Worm (Caenorhabditis elegans) whole organism, L1 larva: ENCODE data around the gene rev-1.

Experiments used
- ces-1 ChIP-seq: fragments of 150-350 bp; optimal IDR thresholded peaks from 2 replicates; lab custom pipeline; 2014; ENCODE audit warnings: missing biosample characterization, missing genetic modification reagents, missing genetic modification characterization
- elt-3 ChIP-seq, 6 experiments: fragments of 150-350 bp in 1 of 6; sonication (generic microtip); optimal IDR thresholded peaks; 2 replicates each; lab custom pipeline; 2017 to 2018; ENCODE audit warnings: missing biosample characterization in 6 of 6, missing genetic modification characterization in 6 of 6, inconsistent platforms in 1 of 6
- lin-15B ChIP-seq: fragments of 150-350 bp; sonication (generic microtip); optimal IDR thresholded peaks from 3 replicates; lab custom pipeline; 2014; ENCODE audit warnings: missing biosample characterization, missing genetic modification characterization
- nhr-237 ChIP-seq: fragments of 150-350 bp; optimal IDR thresholded peaks from 2 replicates; lab custom pipeline; 2014; ENCODE audit warnings: missing biosample characterization, missing genetic modification characterization
- snpc-4 ChIP-seq: fragments of 150-350 bp; optimal IDR thresholded peaks from 2 replicates; lab custom pipeline; 2014; ENCODE audit warnings: missing biosample characterization, missing genetic modification characterization
- tbx-2 ChIP-seq: sonication (generic microtip); optimal IDR thresholded peaks from 2 replicates; lab custom pipeline; 2016; ENCODE audit warnings: missing genetic modification characterization, missing compliant biosample characterization
- unc-130 ChIP-seq: fragments of 150-350 bp; optimal IDR thresholded peaks from 2 replicates; lab custom pipeline; 2017; ENCODE audit warnings: missing biosample characterization, missing genetic modification characterization, inconsistent platforms

DNA sequence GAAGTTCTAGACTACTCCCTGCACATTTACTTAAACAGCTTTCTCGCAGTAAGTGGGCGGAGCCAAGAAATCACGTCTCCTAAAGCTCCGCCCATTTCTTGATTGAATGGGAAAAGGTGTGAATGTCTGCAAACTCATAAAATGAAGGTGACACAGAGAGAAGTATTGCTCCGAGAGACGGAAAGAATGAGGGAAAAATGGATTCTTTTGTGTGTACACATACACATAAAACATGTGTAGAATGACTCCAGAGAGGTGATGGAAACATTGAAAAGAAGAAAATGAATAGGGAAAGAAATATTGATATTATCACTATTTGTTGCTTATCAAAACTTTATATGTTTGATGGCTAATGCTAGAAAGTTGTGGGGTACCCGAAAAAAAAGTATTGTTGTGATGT lies 48.9 kb upstream of the rev-1 start:
- TF ChIP-seq lin-15B (tag; lab: Kevin White, UChicago) (no peak), tbx-2 (tag; lab: Kevin White, UChicago) (no peak), snpc-4 (tag; lab: Kevin White, UChicago) (no peak), ces-1 (GFP tag; lab: Kevin White, UChicago) (no peak), elt-3 (tag; optimal IDR thresholded peaks at IDR 0.05; lab: Kevin White, UChicago) (no peak), unc-130 (tag; lab: Kevin White, UChicago) (no peak), nhr-237 (tag; lab: Kevin White, UChicago) (no peak)
